Worm (Caenorhabditis elegans) whole organism, midembryonic: ENCODE results near the gene nhr-68.

Experiments
- T22C8.4 ChIP-seq: fragments of 200-800 bp; sonication (Bioruptor generic); IDR thresholded peaks from 2 replicates; pipeline ENCODE4 v1.3.6; 2022; ENCODE audit warnings: missing genetic modification characterization, missing compliant biosample characterization
- flt-1 ChIP-seq: fragments of 200-800 bp; sonication (Bioruptor generic); IDR thresholded peaks from 2 replicates; pipeline ENCODE4 v1.3.6; 2022; ENCODE audit warnings: missing genetic modification characterization, missing compliant biosample characterization
- ztf-29 ChIP-seq: fragments of 200-800 bp; sonication (Bioruptor generic); IDR thresholded peaks from 2 replicates; pipeline ENCODE4 v1.3.6; 2022; ENCODE audit warnings: missing genetic modification reagents, missing genetic modification characterization, missing compliant biosample characterization

ce11 chrV:11539502-11539901 lies 33.7 kb upstream of the nhr-68 start:
- TF ChIP-seq T22C8.4 (GFP tag; lab: Robert Waterston, UW) (no peak), ztf-29 (GFP tag; lab: Robert Waterston, UW) (no peak), flt-1 (no peak)
